Worm (Caenorhabditis elegans) whole organism, L4/young adult: ENCODE results near the gene C09B8.8.

Experiments used
- dao-5 ChIP-seq: sonication (generic microtip); optimal IDR thresholded peaks from 2 replicates; lab custom pipeline; 2016; ENCODE audit warnings: missing genotype, missing genetic modification characterization, moderate library complexity, missing compliant biosample characterization
- him-1 ChIP-seq: sonication (generic microtip); optimal IDR thresholded peaks from 2 replicates; lab custom pipeline; 2016; ENCODE audit warnings: missing genotype, missing genetic modification reagents, missing genetic modification characterization, missing compliant biosample characterization

DNA sequence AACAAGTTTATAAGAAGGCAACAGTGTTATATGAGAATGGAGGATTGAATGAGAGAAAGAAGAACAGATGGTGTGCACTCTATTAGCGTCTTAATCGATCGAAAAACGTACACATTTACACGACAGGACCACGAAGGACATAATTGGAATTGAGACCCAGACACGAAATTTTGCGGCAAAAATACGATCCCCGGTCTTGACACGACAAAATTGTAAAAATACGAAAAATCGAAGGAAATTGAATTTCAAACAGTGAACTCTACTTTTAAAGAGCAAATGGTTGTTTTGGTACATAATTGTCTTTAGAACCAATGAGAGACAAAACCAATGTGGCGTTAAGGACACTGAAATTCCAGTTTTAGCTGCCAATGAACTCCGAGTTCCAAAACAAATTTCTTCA, 7.2 kb downstream of the C09B8.8 start, which contains the start of gene lelo-3:
- TF ChIP-seq him-1: no peak
- no peak for TF ChIP-seq dao-5 (tag; lab: Kevin White, UChicago)
